Worm (Caenorhabditis elegans): Measurements from ENCODE around the gene cdkr-3.

DNA sequence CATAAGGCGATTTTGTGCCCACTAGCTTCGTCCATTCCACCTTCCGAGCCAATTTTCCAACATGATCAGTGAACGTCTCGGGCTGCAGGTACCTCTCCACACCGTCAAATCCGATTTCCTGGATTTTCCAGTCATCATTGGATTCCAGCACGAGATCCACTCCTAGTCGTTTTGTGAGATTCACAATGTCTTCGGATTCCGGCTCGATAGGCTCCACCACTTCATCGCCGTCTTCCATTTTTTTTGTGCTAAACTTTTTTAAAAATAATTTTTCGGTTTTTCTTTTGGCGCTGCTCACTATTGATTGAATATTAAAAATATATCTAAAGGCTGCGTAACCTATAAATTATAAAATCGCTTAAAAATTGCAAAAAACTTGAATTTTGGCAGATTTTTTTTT is 2.9 kb upstream of the cdkr-3 start, which contains the start of gene mdt-17:
- TF ChIP-seq snpc-4 (GFP tag; optimal IDR thresholded peaks at IDR 0.05) (no peak), snpc-4 (tag; optimal IDR thresholded peaks at IDR 0.05) (no peak), ztf-28 (GFP tag; IDR thresholded peaks at IDR 0.05) (no peak), nhr-120 (GFP tag; IDR thresholded peaks at IDR 0.05) (no peak), egrh-3 (GFP tag; IDR thresholded peaks at IDR 0.05) (no peak), ama-1 (optimal IDR thresholded peaks at IDR 0.05) (no peak), ama-1 (GFP tag; optimal IDR thresholded peaks at IDR 0.05) (no peak), ceh-40 (GFP tag; IDR thresholded peaks at IDR 0.05) (no peak), nfya-1 (tag; optimal IDR thresholded peaks at IDR 0.05; ENCODE audit: borderline replicate concordance, insufficient read depth) (no peak), unc-62 (GFP tag; optimal IDR thresholded peaks at IDR 0.05) (no peak), tbx-9 (tag; optimal IDR thresholded peaks at IDR 0.05; ENCODE audit: borderline replicate concordance) (no peak)

All from whole organism, young adult.